Fruit fly (Drosophila melanogaster): ENCODE measurements around the gene rdgB.
A peak's percentile ranks its signal among the peaks of the same experiment; 100 is the strongest.

The rdgB gene

dm6 chrX:13739411-13739888, 23.1 kb upstream of the rdgB start, which contains the start of gene CG11151 (continued):
- TF ChIP-seq cas (GFP tag; IDR thresholded peaks at IDR 0.05) (peak; percentile 84; the same call in 1 of the 2 replicates), NfI (GFP tag; optimal IDR thresholded peaks at IDR 0.05) (peak; percentile 96), Dref (GFP tag; IDR thresholded peaks at IDR 0.05) (peak; percentile 31; the same call in 1 of the 2 replicates), CG6813 (GFP tag; optimal IDR thresholded peaks at IDR 0.05) (peak; percentile 97), fd64A (GFP tag; optimal IDR thresholded peaks at IDR 0.05) (peak; percentile 87), CG12155 (GFP tag; optimal IDR thresholded peaks at IDR 0.05) (peak; percentile 93), Doc3 (GFP tag; IDR thresholded peaks at IDR 0.05; ENCODE audit: partially characterized antibody) (0 out of 3 replicates have a peak, but pooled peaks have one; percentile 30), CG10274 (GFP tag; optimal IDR thresholded peaks at IDR 0.05) (peak; percentile 86), CG11456 (GFP tag; IDR thresholded peaks at IDR 0.05) (peak; percentile 94), CkIIα-i1 (GFP tag; IDR thresholded peaks at IDR 0.05) (peak; percentile 76), unpg (GFP tag; optimal IDR thresholded peaks at IDR 0.05) (peak; percentile 99), Sox102F (GFP tag; optimal IDR thresholded peaks at IDR 0.05) (peak; percentile 98), slou (GFP tag; optimal IDR thresholded peaks at IDR 0.05) (peak; percentile 92), CG33557 (GFP tag; optimal IDR thresholded peaks at IDR 0.05) (peak; percentile 95), CG32772 (GFP tag; IDR thresholded peaks at IDR 0.05) (peak; percentile 94), CG13894 (tag; optimal IDR thresholded peaks at IDR 0.05) (peak; percentile 97), CG18262 (tag; optimal IDR thresholded peaks at IDR 0.05) (peak; percentile 97), trem (tag; optimal IDR thresholded peaks at IDR 0.05) (peak; percentile 94), slp2 (GFP tag; optimal IDR thresholded peaks at IDR 0.05) (peak; percentile 94), CG10654 (GFP tag; optimal IDR thresholded peaks at IDR 0.05) (peak; percentile 95), Elba2 (GFP tag; optimal IDR thresholded peaks at IDR 0.05) (peak; percentile 87), CG8359 (GFP tag; optimal IDR thresholded peaks at IDR 0.05; ENCODE audit: borderline replicate concordance) (peak; percentile 91), CG4730 (GFP tag; IDR thresholded peaks at IDR 0.05) (peak; percentile 94), H2.0 (GFP tag; IDR thresholded peaks at IDR 0.05) (peak; percentile 96), CG12219 (GFP tag; optimal IDR thresholded peaks at IDR 0.05) (peak; percentile 98), Tbp (GFP tag; optimal IDR thresholded peaks at IDR 0.05) (no peak), lab (GFP tag; optimal IDR thresholded peaks at IDR 0.05) (peak; percentile 98), CG16779 (GFP tag; IDR thresholded peaks at IDR 0.05) (peak; percentile 89), toy (GFP tag; IDR thresholded peaks at IDR 0.05) (peak; percentile 87), sens (GFP tag) (peak; percentile 99), CG43689 (GFP tag; IDR thresholded peaks at IDR 0.05) (peak; percentile 90), CG1529 (GFP tag; optimal IDR thresholded peaks at IDR 0.05) (peak; percentile 95), CG12659 (GFP tag; optimal IDR thresholded peaks at IDR 0.05) (peak; percentile 98), Gsc (GFP tag; IDR thresholded peaks at IDR 0.05) (no peak; the same call in 1 of the 2 replicates), CG10147 (GFP tag; optimal IDR thresholded peaks at IDR 0.05) (peak; percentile 93), Atf-2 (GFP tag; optimal IDR thresholded peaks at IDR 0.05) (peak; percentile 96), ranshi (GFP tag; IDR thresholded peaks at IDR 0.05) (peak; percentile 95), slbo (GFP tag; IDR thresholded peaks at IDR 0.05) (peak; percentile 96), lmd (GFP tag; IDR thresholded peaks at IDR 0.05) (peak; percentile 93), schlank (tag; optimal IDR thresholded peaks at IDR 0.05) (peak; percentile 96), sd (tag; optimal IDR thresholded peaks at IDR 0.05) (peak; percentile 83), CG34224 (GFP tag; IDR thresholded peaks at IDR 0.05; ENCODE audit: partially characterized antibody) (peak; percentile 66; the same call in 2 of the 3 replicates), Eip74EF (GFP tag; optimal IDR thresholded peaks at IDR 0.05) (peak in 1 of 2 experiments; percentile 93), Ets97D (GFP tag; optimal IDR thresholded peaks at IDR 0.05) (peak; percentile 86), maf-S (GFP tag; optimal IDR thresholded peaks at IDR 0.05) (peak; percentile 96), CG17361 (GFP tag; IDR thresholded peaks at IDR 0.05) (peak; percentile 96), MBD-R2 (GFP tag; IDR thresholded peaks at IDR 0.05) (peak; percentile 92), esg (GFP tag; conservative IDR thresholded peaks at IDR 0.05) (peak; percentile 93), CG13775 (GFP tag; optimal IDR thresholded peaks at IDR 0.05) (peak; percentile 95), zen (tag; optimal IDR thresholded peaks at IDR 0.05) (peak; percentile 96)
